Worm (Caenorhabditis elegans): ENCODE measurements around the gene nstp-9.

nstp-9 gene

ce11 chrX:10953834-10954233 lies 34.3 kb upstream of the nstp-9 start, which contains the start of gene pbo-4:
TSS of gene pbo-4 (plus strand) at chrX:10954134.
- TF ChIP-seq ref-1 (GFP tag; conservative IDR thresholded peaks at IDR 0.05) (no peak), med-1 (GFP tag; optimal IDR thresholded peaks at IDR 0.05; ENCODE audit: insufficient read depth) (no peak), flt-1 (GFP tag; IDR thresholded peaks at IDR 0.05) (no peak), ztf-29 (GFP tag; IDR thresholded peaks at IDR 0.05) (no peak), tab-1 (GFP tag; IDR thresholded peaks at IDR 0.05) (no peak), T22C8.4 (GFP tag; IDR thresholded peaks at IDR 0.05) (no peak), ztf-23 (GFP tag; IDR thresholded peaks at IDR 0.05) (no peak), cog-1 (tag; optimal IDR thresholded peaks at IDR 0.05) (no peak), klf-2 (GFP tag; conservative IDR thresholded peaks at IDR 0.05) (no peak)

ce11 chrX:10951922-10952321 lies 32.4 kb upstream of the nstp-9 start:
- no peak for TF ChIP-seq ztf-29 (GFP tag; IDR thresholded peaks at IDR 0.05)
- no peak for TF ChIP-seq flt-1 (GFP tag; IDR thresholded peaks at IDR 0.05)
- no peak for TF ChIP-seq ref-1 (GFP tag; conservative IDR thresholded peaks at IDR 0.05)
- TF ChIP-seq tab-1 (GFP tag; IDR thresholded peaks at IDR 0.05), result no peak
- no peak for TF ChIP-seq klf-2 (GFP tag; conservative IDR thresholded peaks at IDR 0.05)
- TF ChIP-seq ztf-23 (GFP tag; IDR thresholded peaks at IDR 0.05), result no peak
- TF ChIP-seq T22C8.4 (GFP tag; IDR thresholded peaks at IDR 0.05), result no peak
- TF ChIP-seq cog-1 (tag; optimal IDR thresholded peaks at IDR 0.05), result no peak
- no peak for TF ChIP-seq med-1 (GFP tag; optimal IDR thresholded peaks at IDR 0.05; ENCODE audit: insufficient read depth)

ce11 chrX:10951168-10951567 lies 31.7 kb upstream of the nstp-9 start, which contains the start of gene K09C8.7:
TSS of gene K09C8.7 (minus strand) at chrX:10951393.
- TF ChIP-seq T22C8.4 (GFP tag; IDR thresholded peaks at IDR 0.05) (no peak), ztf-23 (GFP tag; IDR thresholded peaks at IDR 0.05) (no peak), cog-1 (tag; optimal IDR thresholded peaks at IDR 0.05) (no peak), ztf-29 (GFP tag; IDR thresholded peaks at IDR 0.05) (no peak), tab-1 (GFP tag; IDR thresholded peaks at IDR 0.05) (no peak), klf-2 (GFP tag; conservative IDR thresholded peaks at IDR 0.05) (no peak), med-1 (GFP tag; optimal IDR thresholded peaks at IDR 0.05; ENCODE audit: insufficient read depth) (no peak), ref-1 (GFP tag; conservative IDR thresholded peaks at IDR 0.05) (no peak), flt-1 (GFP tag; IDR thresholded peaks at IDR 0.05) (no peak)

- TF ChIP-seq ztf-29 (GFP tag; IDR thresholded peaks at IDR 0.05) (no peak), T22C8.4 (GFP tag; IDR thresholded peaks at IDR 0.05) (no peak), cog-1 (tag; optimal IDR thresholded peaks at IDR 0.05) (no peak), tab-1 (GFP tag; IDR thresholded peaks at IDR 0.05) (no peak), flt-1 (GFP tag; IDR thresholded peaks at IDR 0.05) (no peak), klf-2 (GFP tag; conservative IDR thresholded peaks at IDR 0.05) (no peak), ztf-23 (GFP tag; IDR thresholded peaks at IDR 0.05) (no peak), med-1 (GFP tag; optimal IDR thresholded peaks at IDR 0.05; ENCODE audit: insufficient read depth) (no peak), ref-1 (GFP tag; conservative IDR thresholded peaks at IDR 0.05) (no peak)
Observed at ce11 chrX:10948852-10949251, 29.3 kb upstream of the nstp-9 start, which contains the start of gene T21B6.3. TSS of gene T21B6.3 (minus strand) at chrX:10948952.

ce11 chrX:10941255-10941654 lies 21.7 kb upstream of the nstp-9 start, which contains the start of gene pho-7:
TSS of gene pho-7 (minus strand) at chrX:10941355.
- no peak for TF ChIP-seq klf-2 (GFP tag; conservative IDR thresholded peaks at IDR 0.05)
- no peak for TF ChIP-seq ztf-23 (GFP tag; IDR thresholded peaks at IDR 0.05)
- TF ChIP-seq tab-1 (GFP tag; IDR thresholded peaks at IDR 0.05), result no peak
- no peak for TF ChIP-seq cog-1 (tag; optimal IDR thresholded peaks at IDR 0.05)
- no peak for TF ChIP-seq ztf-29 (GFP tag; IDR thresholded peaks at IDR 0.05)
- TF ChIP-seq flt-1 (GFP tag; IDR thresholded peaks at IDR 0.05), result no peak
- TF ChIP-seq T22C8.4 (GFP tag; IDR thresholded peaks at IDR 0.05), result no peak
- no peak for TF ChIP-seq ref-1 (GFP tag; conservative IDR thresholded peaks at IDR 0.05)
- TF ChIP-seq med-1 (GFP tag; optimal IDR thresholded peaks at IDR 0.05; ENCODE audit: insufficient read depth), result no peak

- TF ChIP-seq ztf-23 (GFP tag; IDR thresholded peaks at IDR 0.05) (no peak), tab-1 (GFP tag; IDR thresholded peaks at IDR 0.05) (no peak), med-1 (GFP tag; optimal IDR thresholded peaks at IDR 0.05; ENCODE audit: insufficient read depth) (no peak), cog-1 (tag; optimal IDR thresholded peaks at IDR 0.05) (no peak), ref-1 (GFP tag; conservative IDR thresholded peaks at IDR 0.05) (no peak), flt-1 (GFP tag; IDR thresholded peaks at IDR 0.05) (no peak), klf-2 (GFP tag; conservative IDR thresholded peaks at IDR 0.05) (no peak)
Observed at ce11 chrX:10933308-10934014, 13.9 kb upstream of the nstp-9 start.

- TF ChIP-seq ref-1 (GFP tag; conservative IDR thresholded peaks at IDR 0.05) (no peak), flt-1 (GFP tag; IDR thresholded peaks at IDR 0.05) (no peak), ztf-23 (GFP tag; IDR thresholded peaks at IDR 0.05) (no peak), T22C8.4 (GFP tag; IDR thresholded peaks at IDR 0.05) (no peak), cog-1 (tag; optimal IDR thresholded peaks at IDR 0.05) (no peak), med-1 (GFP tag; optimal IDR thresholded peaks at IDR 0.05; ENCODE audit: insufficient read depth) (no peak), ztf-29 (GFP tag; IDR thresholded peaks at IDR 0.05) (no peak), klf-2 (GFP tag; conservative IDR thresholded peaks at IDR 0.05) (no peak), tab-1 (GFP tag; IDR thresholded peaks at IDR 0.05) (no peak)
Observed at ce11 chrX:10932087-10932486, 12.6 kb upstream of the nstp-9 start.

ce11 chrX:10928948-10929563 lies 9.5 kb upstream of the nstp-9 start, which contains the start of gene dgn-1:
TSS of gene dgn-1 (minus strand) at chrX:10928998.
- TF ChIP-seq ztf-29 (GFP tag; IDR thresholded peaks at IDR 0.05) (no peak), tab-1 (GFP tag; IDR thresholded peaks at IDR 0.05) (no peak), cog-1 (tag; optimal IDR thresholded peaks at IDR 0.05) (no peak), T22C8.4 (GFP tag; IDR thresholded peaks at IDR 0.05) (no peak), med-1 (GFP tag; optimal IDR thresholded peaks at IDR 0.05; ENCODE audit: insufficient read depth) (no peak), klf-2 (GFP tag; conservative IDR thresholded peaks at IDR 0.05) (no peak), flt-1 (GFP tag; IDR thresholded peaks at IDR 0.05) (no peak), ref-1 (GFP tag; conservative IDR thresholded peaks at IDR 0.05) (no peak), ztf-23 (GFP tag; IDR thresholded peaks at IDR 0.05) (no peak)

- TF ChIP-seq ztf-23 (GFP tag; IDR thresholded peaks at IDR 0.05) (no peak), med-1 (GFP tag; optimal IDR thresholded peaks at IDR 0.05; ENCODE audit: insufficient read depth) (no peak), ztf-29 (GFP tag; IDR thresholded peaks at IDR 0.05) (no peak), klf-2 (GFP tag; conservative IDR thresholded peaks at IDR 0.05) (no peak), tab-1 (GFP tag; IDR thresholded peaks at IDR 0.05) (no peak), T22C8.4 (GFP tag; IDR thresholded peaks at IDR 0.05) (no peak), flt-1 (GFP tag; IDR thresholded peaks at IDR 0.05) (no peak), cog-1 (tag; optimal IDR thresholded peaks at IDR 0.05) (no peak), ref-1 (GFP tag; conservative IDR thresholded peaks at IDR 0.05) (no peak)
Observed at ce11 chrX:10927136-10927535, 7.6 kb upstream of the nstp-9 start.

Measured in whole organism, midembryonic.